Fruit fly (Drosophila melanogaster) whole organism, embryonic: ENCODE measurements around the gene CatB.

Experiments
- Asciz ChIP-seq: fragments of 200-800 bp; sonication (Bioruptor generic); optimal IDR thresholded peaks from 2 replicates; lab custom pipeline; 2017; ENCODE audit warnings: missing biosample characterization, mild to moderate bottlenecking, missing genetic modification characterization, missing genetic modification reagents
- CG11085 ChIP-seq: fragments of 200-800 bp; sonication (Bioruptor generic); IDR thresholded peaks from 2 replicates; pipeline ENCODE4 v1.3.6; 2022; ENCODE audit warnings: missing biosample characterization, missing genetic modification characterization
- CG11560 ChIP-seq: fragments of 200-800 bp; sonication (Bioruptor generic); IDR thresholded peaks from 3 replicates; pipeline ENCODE4 v1.3.6; 2022; ENCODE audit warnings: missing biosample characterization, missing genetic modification characterization
- CG11695 ChIP-seq: fragments of 200-800 bp; sonication (Bioruptor generic); IDR thresholded peaks from 3 replicates; pipeline ENCODE4 v1.3.6; 2022; ENCODE audit warnings: missing biosample characterization, missing genetic modification characterization
- CG14441 ChIP-seq: fragments of 200-800 bp; sonication (Bioruptor generic); IDR thresholded peaks from 2 replicates; pipeline ENCODE4 v1.3.6; 2022; ENCODE audit warnings: missing biosample characterization, missing genetic modification characterization
- CG14667 ChIP-seq: fragments of 200-800 bp; sonication (Bioruptor generic); IDR thresholded peaks from 2 replicates; pipeline ENCODE4 v1.3.6; 2022; ENCODE audit warnings: missing biosample characterization, missing genetic modification characterization
- CG16863 ChIP-seq: fragments of 200-800 bp; sonication (Bioruptor generic); optimal IDR thresholded peaks from 3 replicates; lab custom pipeline; 2016; ENCODE audit warnings: missing biosample characterization, missing genetic modification characterization
- CG17385 ChIP-seq: fragments of 200-800 bp; sonication (Bioruptor generic); optimal IDR thresholded peaks from 3 replicates; lab custom pipeline; 2018; ENCODE audit warnings: missing biosample characterization, mild to moderate bottlenecking, missing genetic modification characterization
- CG18619 ChIP-seq: fragments of 200-800 bp; sonication (Bioruptor generic); optimal IDR thresholded peaks from 3 replicates; lab custom pipeline; 2017; ENCODE audit warnings: missing biosample characterization, mild to moderate bottlenecking, missing genetic modification characterization
- CG3847 ChIP-seq: fragments of 200-800 bp; sonication (Bioruptor generic); IDR thresholded peaks from 2 replicates; pipeline ENCODE4 v1.3.6; 2022; ENCODE audit warnings: missing biosample characterization, missing genetic modification characterization
- CG4328 ChIP-seq: fragments of 200-800 bp; sonication (Bioruptor generic); optimal IDR thresholded peaks from 3 replicates; lab custom pipeline; 2017; ENCODE audit warnings: missing biosample characterization, missing genetic modification reagents, missing genetic modification characterization
- CG6254 ChIP-seq: fragments of 200-800 bp; sonication (Bioruptor generic); optimal IDR thresholded peaks from 3 replicates; lab custom pipeline; 2017; ENCODE audit warnings: mild to moderate bottlenecking, missing biosample characterization, missing genetic modification reagents, missing genetic modification characterization
- CG6272 ChIP-seq: fragments of 200-800 bp; sonication (Bioruptor generic); IDR thresholded peaks from 2 replicates; pipeline ENCODE4 v1.3.6; 2022; ENCODE audit warnings: missing biosample characterization, missing genetic modification characterization
- CG6689 ChIP-seq: fragments of 200-800 bp; sonication (Bioruptor generic); IDR thresholded peaks from 2 replicates; pipeline ENCODE4 v1.3.6; 2022; ENCODE audit warnings: missing biosample characterization, missing genetic modification characterization
- CG6765 ChIP-seq: fragments of 200-800 bp; sonication (Bioruptor generic); optimal IDR thresholded peaks from 3 replicates; lab custom pipeline; 2017; ENCODE audit warnings: missing biosample characterization, mild to moderate bottlenecking, missing genetic modification characterization
- CG6813 ChIP-seq: fragments of 200-800 bp; sonication (Bioruptor generic); optimal IDR thresholded peaks from 2 replicates; lab custom pipeline; 2017; ENCODE audit warnings: missing biosample characterization, missing genetic modification characterization, mild to moderate bottlenecking, moderate library complexity, missing genetic modification reagents
- CG7372 ChIP-seq: fragments of 200-800 bp; sonication (Bioruptor generic); IDR thresholded peaks from 2 replicates; pipeline ENCODE4 v1.3.6; 2022; ENCODE audit warnings: missing biosample characterization, missing genetic modification characterization
- CG7556 ChIP-seq: fragments of 200-800 bp; sonication (Bioruptor generic); optimal IDR thresholded peaks from 2 replicates; lab custom pipeline; 2017; ENCODE audit warnings: missing biosample characterization, mild to moderate bottlenecking, missing genetic modification characterization
- CG7786 ChIP-seq: fragments of 200-800 bp; sonication (Bioruptor generic); optimal IDR thresholded peaks from 2 replicates; lab custom pipeline; 2016; ENCODE audit warnings: missing biosample characterization, missing genetic modification characterization
- CG8290 ChIP-seq, 3 experiments: fragments of 200-800 bp; sonication (Bioruptor generic); optimal IDR thresholded peaks; 2 replicates each; lab custom pipeline; 2016 to 2019; ENCODE audit warnings: missing biosample characterization in 3 of 3, missing genetic modification characterization in 3 of 3, mild to moderate bottlenecking in 2 of 3, moderate library complexity in 1 of 3
- CG9797 ChIP-seq: fragments of 200-800 bp; sonication (Bioruptor generic); optimal IDR thresholded peaks from 3 replicates; lab custom pipeline; 2018; ENCODE audit warnings: missing biosample characterization, mild to moderate bottlenecking, missing genetic modification characterization
- Dip2 ChIP-seq: fragments of 200-800 bp; sonication (Bioruptor generic); IDR thresholded peaks from 2 replicates; pipeline ENCODE4 v1.3.6; 2022; ENCODE audit warnings: missing biosample characterization, missing genetic modification characterization
- Dll ChIP-seq: fragments of 200-800 bp; sonication (Bioruptor generic); IDR thresholded peaks from 4 replicates; pipeline ENCODE4 v1.3.6; 2022; ENCODE audit warnings: missing biosample characterization, missing genetic modification characterization; ENCODE audit not compliant: partially characterized antibody
- Doc2 ChIP-seq: fragments of 200-800 bp; sonication (Bioruptor generic); IDR thresholded peaks from 2 replicates; pipeline ENCODE4 v1.3.6; 2022; ENCODE audit warnings: missing biosample characterization, missing genetic modification characterization
- Dref ChIP-seq: fragments of 200-800 bp; sonication (Bioruptor generic); IDR thresholded peaks from 2 replicates; pipeline ENCODE4 v1.3.6; 2022; ENCODE audit warnings: missing biosample characterization, missing genetic modification characterization
- ERR ChIP-seq: fragments of 200-800 bp; sonication (Bioruptor generic); optimal IDR thresholded peaks from 2 replicates; lab custom pipeline; 2016; ENCODE audit warnings: missing biosample characterization, missing genetic modification characterization
- HmgD ChIP-seq: fragments of 200-800 bp; sonication (Bioruptor generic); optimal IDR thresholded peaks from 3 replicates; lab custom pipeline; 2016; ENCODE audit warnings: missing biosample characterization, missing genetic modification characterization
- Hmr ChIP-seq: fragments of 200-800 bp; sonication (Bioruptor generic); optimal IDR thresholded peaks from 3 replicates; lab custom pipeline; 2017; ENCODE audit warnings: mild to moderate bottlenecking, missing biosample characterization, missing genetic modification reagents, missing genetic modification characterization
- Hmx ChIP-seq: fragments of 200-800 bp; sonication (Bioruptor generic); optimal IDR thresholded peaks from 2 replicates; lab custom pipeline; 2016; ENCODE audit warnings: missing biosample characterization, missing genetic modification characterization
- Rx ChIP-seq: fragments of 200-800 bp; sonication (Bioruptor generic); IDR thresholded peaks from 2 replicates; pipeline ENCODE4 v1.3.6; 2022; ENCODE audit warnings: missing biosample characterization, missing genetic modification characterization
- ac ChIP-seq: fragments of 200-800 bp; sonication (Bioruptor generic); optimal IDR thresholded peaks from 3 replicates; lab custom pipeline; 2017; ENCODE audit warnings: missing biosample characterization, mild to moderate bottlenecking, missing genetic modification characterization
- ato ChIP-seq: fragments of 200-800 bp; sonication (Bioruptor generic); IDR thresholded peaks from 2 replicates; pipeline ENCODE4 v1.3.6; 2022; ENCODE audit warnings: missing biosample characterization, missing genetic modification characterization; ENCODE audit not compliant: partially characterized antibody
- az2 ChIP-seq: fragments of 200-800 bp; sonication (Bioruptor generic); optimal IDR thresholded peaks from 3 replicates; lab custom pipeline; 2016; ENCODE audit warnings: missing biosample characterization, missing genetic modification characterization
- caup ChIP-seq: fragments of 200-800 bp; sonication (Bioruptor generic); optimal IDR thresholded peaks from 3 replicates; lab custom pipeline; 2017; ENCODE audit warnings: missing biosample characterization, mild to moderate bottlenecking, missing genetic modification characterization, moderate library complexity; ENCODE audit not compliant: severe bottlenecking
- cg ChIP-seq: fragments of 200-800 bp; sonication (Bioruptor generic); optimal IDR thresholded peaks from 3 replicates; lab custom pipeline; 2019; ENCODE audit warnings: missing biosample characterization, mild to moderate bottlenecking, missing genetic modification characterization, moderate library complexity
- chn ChIP-seq: fragments of 200-800 bp; sonication (Bioruptor generic); optimal IDR thresholded peaks from 2 replicates; lab custom pipeline; 2016; ENCODE audit warnings: missing biosample characterization, missing genetic modification characterization
- danr ChIP-seq: fragments of 200-800 bp; sonication (Bioruptor generic); IDR thresholded peaks from 2 replicates; pipeline ENCODE4 v1.3.6; 2022; ENCODE audit warnings: missing biosample characterization, missing genetic modification characterization
- eve ChIP-seq, 2 experiments: fragments of >200 bp; optimal IDR thresholded peaks; 2 replicates each; lab custom pipeline; 2017; ENCODE audit warnings: missing biosample characterization in 2 of 2, missing genetic modification characterization in 2 of 2
- hbn ChIP-seq: fragments of 200-800 bp; sonication (Bioruptor generic); IDR thresholded peaks from 2 replicates; pipeline ENCODE4 v1.3.6; 2022; ENCODE audit warnings: missing biosample characterization, missing genetic modification characterization; ENCODE audit not compliant: partially characterized antibody
- insv ChIP-seq, 2 experiments: fragments of 200-800 bp; sonication (Bioruptor generic); optimal IDR thresholded peaks; 3 replicates each; lab custom pipeline; 2016 to 2018; ENCODE audit warnings: missing biosample characterization in 2 of 2, missing genetic modification characterization in 2 of 2
- inv ChIP-seq: fragments of 200-800 bp; sonication (Bioruptor generic); IDR thresholded peaks from 2 replicates; pipeline ENCODE4 v1.3.6; 2022; ENCODE audit warnings: missing biosample characterization, missing genetic modification characterization; ENCODE audit not compliant: partially characterized antibody
- kni ChIP-seq: fragments of 200-800 bp; sonication (Bioruptor generic); optimal IDR thresholded peaks from 3 replicates; lab custom pipeline; 2017; ENCODE audit warnings: mild to moderate bottlenecking, missing biosample characterization, missing genetic modification reagents, missing genetic modification characterization
- nerfin-1 ChIP-seq: fragments of 200-800 bp; sonication (Bioruptor generic); optimal IDR thresholded peaks from 3 replicates; lab custom pipeline; 2019; ENCODE audit warnings: missing biosample characterization, mild to moderate bottlenecking, missing genetic modification characterization, moderate library complexity
- nmo ChIP-seq: fragments of 200-800 bp; sonication (Bioruptor generic); optimal IDR thresholded peaks from 2 replicates; lab custom pipeline; 2018; ENCODE audit warnings: missing biosample characterization, mild to moderate bottlenecking, missing genetic modification characterization, moderate library complexity
- org-1 ChIP-seq: fragments of 200-800 bp; sonication (Bioruptor generic); optimal IDR thresholded peaks from 2 replicates; lab custom pipeline; 2017; ENCODE audit warnings: missing biosample characterization, missing genetic modification characterization
- pum ChIP-seq: fragments of 200-800 bp; sonication (Bioruptor generic); optimal IDR thresholded peaks from 2 replicates; lab custom pipeline; 2016; ENCODE audit warnings: missing biosample characterization, missing genetic modification characterization
- ranshi ChIP-seq: fragments of 200-800 bp; sonication (Bioruptor generic); IDR thresholded peaks from 2 replicates; pipeline ENCODE4 v1.3.6; 2022; ENCODE audit warnings: missing biosample characterization, missing genetic modification characterization
- scrt ChIP-seq: fragments of 200-800 bp; sonication (Bioruptor generic); optimal IDR thresholded peaks from 2 replicates; lab custom pipeline; 2018; ENCODE audit warnings: missing biosample characterization, mild to moderate bottlenecking, missing genetic modification characterization, moderate library complexity
- sima ChIP-seq: fragments of 200-800 bp; sonication (Bioruptor generic); optimal IDR thresholded peaks from 2 replicates; lab custom pipeline; 2016; ENCODE audit warnings: missing biosample characterization, missing genetic modification characterization
- sug ChIP-seq: fragments of 200-800 bp; optimal IDR thresholded peaks from 2 replicates; lab custom pipeline; 2019; ENCODE audit warnings: missing biosample characterization, mild to moderate bottlenecking, missing genetic modification characterization, moderate library complexity
- tgo ChIP-seq: fragments of 200-800 bp; sonication (Bioruptor generic); IDR thresholded peaks from 3 replicates; pipeline ENCODE4 v1.3.6; 2022; ENCODE audit warnings: missing biosample characterization, missing genetic modification characterization
- twi ChIP-seq: fragments of 200-800 bp; optimal IDR thresholded peaks from 2 replicates; lab custom pipeline; 2019; ENCODE audit warnings: missing biosample characterization, mild to moderate bottlenecking, missing genetic modification characterization, moderate library complexity

The CatB gene

DNA sequence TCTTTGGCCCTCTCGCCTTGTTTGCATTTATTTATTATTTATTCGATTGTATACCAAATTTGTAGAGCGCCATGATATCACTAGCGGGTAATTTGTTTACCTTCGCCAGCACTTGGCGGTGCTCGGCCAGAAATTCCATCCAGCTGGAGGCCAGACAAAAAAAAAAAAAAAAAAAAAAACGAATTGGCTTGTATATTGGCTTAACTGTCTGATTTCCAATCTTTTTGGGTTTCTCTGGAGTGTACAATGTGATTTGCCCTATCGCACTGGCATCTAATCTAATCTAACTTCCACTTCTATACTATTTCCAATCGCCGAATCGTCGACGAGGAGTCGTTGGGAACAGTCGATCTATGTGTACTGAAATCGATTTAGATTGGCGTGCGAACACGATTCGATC lies 14.4 kb downstream of the CatB start (continued):
- TF ChIP-seq nmo (no peak), ranshi (GFP tag; lab: Robert Waterston, UW) (no peak), Rx (GFP tag; lab: Robert Waterston, UW) (no peak), ac (no peak), CG9797 (GFP tag; lab: Kevin White, UChicago) (no peak), CG6272 (GFP tag; lab: Robert Waterston, UW) (no peak), kni (no peak), HmgD (GFP tag; lab: Kevin White, UChicago) (no peak), CG6254 (GFP tag; lab: Kevin White, UChicago) (no peak), chn (no peak), CG11085 (GFP tag; lab: Robert Waterston, UW) (no peak), CG11560 (no peak), twi (tag; lab: Kevin White, UChicago) (no peak), scrt (GFP tag; lab: Kevin White, UChicago) (no peak), CG7556 (GFP tag; lab: Kevin White, UChicago) (no peak), CG4328 (GFP tag; lab: Kevin White, UChicago) (no peak), cg (GFP tag; lab: Kevin White, UChicago) (no peak), CG6765 (GFP tag; lab: Kevin White, UChicago) (peak; percentile 35), CG8290 (GFP tag; optimal IDR thresholded peaks at IDR 0.05; lab: Kevin White, UChicago) (no peak), CG8290 (tag; optimal IDR thresholded peaks at IDR 0.05; lab: Kevin White, UChicago) (no peak), Hmr (GFP tag; lab: Kevin White, UChicago) (peak; percentile 38), Dll (GFP tag; lab: Robert Waterston, UW) (no peak), pum (GFP tag; lab: Kevin White, UChicago) (no peak), sima (GFP tag; lab: Kevin White, UChicago) (no peak), inv (GFP tag; lab: Robert Waterston, UW) (no peak), CG14667 (no peak), Dref (GFP tag; lab: Robert Waterston, UW) (no peak), org-1 (GFP tag; lab: Kevin White, UChicago) (no peak), CG14441 (no peak), Doc2 (GFP tag; lab: Robert Waterston, UW) (no peak), tgo (GFP tag; lab: Robert Waterston, UW) (no peak), Dip2 (GFP tag; lab: Robert Waterston, UW) (no peak), CG7372 (GFP tag; lab: Robert Waterston, UW) (no peak), CG6689 (GFP tag; lab: Robert Waterston, UW) (no peak), CG7786 (GFP tag; lab: Kevin White, UChicago) (no peak), hbn (GFP tag; lab: Robert Waterston, UW) (no peak), nerfin-1 (tag; lab: Kevin White, UChicago) (no peak), danr (GFP tag; lab: Robert Waterston, UW) (no peak), ERR (GFP tag; lab: Kevin White, UChicago) (no peak), insv (GFP tag; optimal IDR thresholded peaks at IDR 0.05; lab: Kevin White, UChicago) (no peak), CG3847 (GFP tag; lab: Robert Waterston, UW) (no peak), az2 (GFP tag; lab: Kevin White, UChicago) (no peak), CG18619 (GFP tag; lab: Kevin White, UChicago) (no peak), eve (GFP tag; optimal IDR thresholded peaks at IDR 0.05; lab: Kevin White, UChicago) (no peak), caup (GFP tag; lab: Kevin White, UChicago) (peak; percentile 27), Hmx (GFP tag; lab: Kevin White, UChicago) (no peak), Asciz (GFP tag; lab: Kevin White, UChicago) (no peak), sug (tag; lab: Kevin White, UChicago) (peak; percentile 83), ato (GFP tag; lab: Robert Waterston, UW) (no peak), CG17385 (no peak), CG16863 (GFP tag; lab: Kevin White, UChicago) (no peak), CG6813 (GFP tag; lab: Kevin White, UChicago) (no peak), CG11695 (GFP tag; lab: Robert Waterston, UW) (no peak)
